Fruit fly (Drosophila melanogaster): ENCODE measurements around the gene CG32263.

The CG32263 gene

dm6 chr3L:3851847-3852246, 40.9 kb upstream of the CG32263 start (continued):
- TF ChIP-seq vfl (GFP tag; optimal IDR thresholded peaks at IDR 0.05) (no peak), cato (GFP tag; optimal IDR thresholded peaks at IDR 0.05; ENCODE audit: borderline replicate concordance) (no peak), fd64A (GFP tag; optimal IDR thresholded peaks at IDR 0.05) (no peak), CG10321 (GFP tag; IDR thresholded peaks at IDR 0.05) (no peak), pho (GFP tag; optimal IDR thresholded peaks at IDR 0.05) (no peak), oc (tag; optimal IDR thresholded peaks at IDR 0.05) (peak; percentile 5), CG18476 (GFP tag; optimal IDR thresholded peaks at IDR 0.05) (no peak), Myb (GFP tag; optimal IDR thresholded peaks at IDR 0.05) (no peak), zfh2 (GFP tag; optimal IDR thresholded peaks at IDR 0.05) (no peak), pita (GFP tag; optimal IDR thresholded peaks at IDR 0.05) (no peak), CG43689 (GFP tag; IDR thresholded peaks at IDR 0.05) (no peak), CG12104 (GFP tag; optimal IDR thresholded peaks at IDR 0.05) (no peak), CG15601 (tag; optimal IDR thresholded peaks at IDR 0.05) (peak; percentile 43), da (GFP tag; optimal IDR thresholded peaks at IDR 0.05) (no peak), Deaf1 (tag; optimal IDR thresholded peaks at IDR 0.05) (no peak), lmd (GFP tag; IDR thresholded peaks at IDR 0.05) (no peak; the same call in 1 of the 2 replicates), Blimp-1 (GFP tag; optimal IDR thresholded peaks at IDR 0.05) (peak; percentile 62), gem (tag; optimal IDR thresholded peaks at IDR 0.05) (peak; percentile 68), unc-4 (GFP tag; IDR thresholded peaks at IDR 0.05; ENCODE audit: partially characterized antibody) (no peak), Fer2 (tag; optimal IDR thresholded peaks at IDR 0.05) (no peak), cas (GFP tag; IDR thresholded peaks at IDR 0.05) (no peak), usp (GFP tag; optimal IDR thresholded peaks at IDR 0.05) (no peak), tup (GFP tag; optimal IDR thresholded peaks at IDR 0.05) (no peak), ac (GFP tag; optimal IDR thresholded peaks at IDR 0.05) (no peak), knrl (GFP tag; IDR thresholded peaks at IDR 0.05; ENCODE audit: partially characterized antibody) (no peak), Nf-YA (GFP tag; IDR thresholded peaks at IDR 0.05) (no peak), row (GFP tag; IDR thresholded peaks at IDR 0.05) (peak; percentile 46; the same call in 2 of the 3 replicates), ken (GFP tag; IDR thresholded peaks at IDR 0.05) (no peak), vnd (GFP tag; IDR thresholded peaks at IDR 0.05; ENCODE audit: partially characterized antibody) (no peak), CG10565 (GFP tag; optimal IDR thresholded peaks at IDR 0.05) (no peak), crp (GFP tag; optimal IDR thresholded peaks at IDR 0.05) (no peak), CG12942 (GFP tag; optimal IDR thresholded peaks at IDR 0.05) (no peak), sens-2 (GFP tag; IDR thresholded peaks at IDR 0.05) (no peak), CG18619 (GFP tag; optimal IDR thresholded peaks at IDR 0.05) (no peak), sqz (GFP tag; optimal IDR thresholded peaks at IDR 0.05) (no peak), pb (GFP tag; optimal IDR thresholded peaks at IDR 0.05) (no peak), Usf (GFP tag; optimal IDR thresholded peaks at IDR 0.05) (no peak), C15 (GFP tag; IDR thresholded peaks at IDR 0.05) (no peak), HLH4C (GFP tag; IDR thresholded peaks at IDR 0.05; ENCODE audit: partially characterized antibody) (no peak), kah (GFP tag; optimal IDR thresholded peaks at IDR 0.05) (no peak), CG3065 (GFP tag; optimal IDR thresholded peaks at IDR 0.05) (no peak), chinmo (GFP tag; IDR thresholded peaks at IDR 0.05; ENCODE audit: partially characterized antibody) (no peak), Dref (GFP tag; IDR thresholded peaks at IDR 0.05) (no peak), BEAF-32 (GFP tag; optimal IDR thresholded peaks at IDR 0.05) (no peak), Nf-YB (GFP tag; optimal IDR thresholded peaks at IDR 0.05) (no peak), CG7786 (GFP tag; optimal IDR thresholded peaks at IDR 0.05) (no peak), Hey (tag; optimal IDR thresholded peaks at IDR 0.05) (no peak), mirr (GFP tag; optimal IDR thresholded peaks at IDR 0.05) (no peak), CG18599 (GFP tag; optimal IDR thresholded peaks at IDR 0.05) (no peak), CG10274 (GFP tag; optimal IDR thresholded peaks at IDR 0.05) (no peak), CG3281 (GFP tag; optimal IDR thresholded peaks at IDR 0.05) (no peak)

Data from whole organism, embryonic.